Fruit fly (Drosophila melanogaster) whole organism, embryonic: ENCODE results near the gene Tyler.

Source experiments
- Aef1 ChIP-seq: fragments of 200-800 bp; sonication (Bioruptor generic); IDR thresholded peaks from 3 replicates; pipeline ENCODE4 v1.3.6; 2022; ENCODE audit warnings: missing biosample characterization, missing genetic modification characterization
- Asciz ChIP-seq: fragments of 200-800 bp; sonication (Bioruptor generic); optimal IDR thresholded peaks from 2 replicates; lab custom pipeline; 2017; ENCODE audit warnings: missing biosample characterization, mild to moderate bottlenecking, missing genetic modification characterization, missing genetic modification reagents
- Bteb2 ChIP-seq: fragments of 200-800 bp; sonication (Bioruptor generic); optimal IDR thresholded peaks from 2 replicates; lab custom pipeline; 2016; ENCODE audit warnings: missing biosample characterization, missing genetic modification characterization
- CG12391 ChIP-seq: fragments of 200-800 bp; sonication (Bioruptor generic); optimal IDR thresholded peaks from 3 replicates; lab custom pipeline; 2018; ENCODE audit warnings: missing biosample characterization, mild to moderate bottlenecking, missing genetic modification characterization, moderate library complexity
- CG16863 ChIP-seq: fragments of 200-800 bp; sonication (Bioruptor generic); optimal IDR thresholded peaks from 3 replicates; lab custom pipeline; 2016; ENCODE audit warnings: missing biosample characterization, missing genetic modification characterization
- CG17328 ChIP-seq: fragments of 200-800 bp; sonication (Bioruptor generic); IDR thresholded peaks from 2 replicates; pipeline ENCODE4 v1.3.6; 2022; ENCODE audit warnings: missing biosample characterization, missing genetic modification characterization
- CG17385 ChIP-seq: fragments of 200-800 bp; sonication (Bioruptor generic); optimal IDR thresholded peaks from 3 replicates; lab custom pipeline; 2018; ENCODE audit warnings: missing biosample characterization, mild to moderate bottlenecking, missing genetic modification characterization
- CG1792 ChIP-seq: fragments of 200-800 bp; sonication (Bioruptor generic); optimal IDR thresholded peaks from 2 replicates; lab custom pipeline; 2016; ENCODE audit warnings: missing biosample characterization, missing genetic modification characterization
- CG18011 ChIP-seq: fragments of 200-800 bp; sonication (Bioruptor generic); optimal IDR thresholded peaks from 2 replicates; lab custom pipeline; 2017; ENCODE audit warnings: missing biosample characterization, missing genetic modification characterization, mild to moderate bottlenecking, moderate library complexity, missing genotype
- CG2889 ChIP-seq: fragments of 200-800 bp; sonication (Bioruptor generic); IDR thresholded peaks from 3 replicates; pipeline ENCODE4 v1.3.6; 2022; ENCODE audit warnings: missing biosample characterization, missing genetic modification characterization
- CG31224 ChIP-seq: fragments of 200-800 bp; sonication (Bioruptor generic); IDR thresholded peaks from 2 replicates; pipeline ENCODE4 v1.3.6; 2022; ENCODE audit warnings: missing biosample characterization, missing genetic modification characterization
- CG3838 ChIP-seq: fragments of 200-800 bp; sonication (Bioruptor generic); optimal IDR thresholded peaks from 3 replicates; lab custom pipeline; 2016; ENCODE audit warnings: missing biosample characterization, missing genetic modification characterization
- CG3847 ChIP-seq: fragments of 200-800 bp; sonication (Bioruptor generic); IDR thresholded peaks from 2 replicates; pipeline ENCODE4 v1.3.6; 2022; ENCODE audit warnings: missing biosample characterization, missing genetic modification characterization
- CG4360 ChIP-seq: fragments of 200-800 bp; sonication (Bioruptor generic); IDR thresholded peaks from 2 replicates; pipeline ENCODE4 v1.3.6; 2022; ENCODE audit warnings: missing biosample characterization, missing genetic modification characterization
- CG4404 ChIP-seq: fragments of 200-800 bp; sonication (Bioruptor generic); IDR thresholded peaks from 2 replicates; pipeline ENCODE4 v1.3.6; 2022; ENCODE audit warnings: missing biosample characterization, missing genetic modification characterization
- CG4854 ChIP-seq: fragments of 200-800 bp; sonication (Bioruptor generic); optimal IDR thresholded peaks from 2 replicates; lab custom pipeline; 2016; ENCODE audit warnings: missing biosample characterization, missing genetic modification characterization, inconsistent platforms
- CG6854 ChIP-seq: fragments of 200-800 bp; sonication (Bioruptor generic); optimal IDR thresholded peaks from 3 replicates; lab custom pipeline; 2017; ENCODE audit warnings: missing biosample characterization, mild to moderate bottlenecking, missing genetic modification characterization
- CG7963 ChIP-seq: fragments of 200-800 bp; sonication (Bioruptor generic); IDR thresholded peaks from 3 replicates; pipeline ENCODE4 v1.3.6; 2022; ENCODE audit warnings: missing biosample characterization, missing genetic modification characterization; ENCODE audit not compliant: partially characterized antibody
- D19B ChIP-seq: fragments of 200-800 bp; sonication (Bioruptor generic); optimal IDR thresholded peaks from 2 replicates; lab custom pipeline; 2017; ENCODE audit warnings: missing biosample characterization, mild to moderate bottlenecking, missing genetic modification characterization
- Deaf1 ChIP-seq: fragments of 200-800 bp; optimal IDR thresholded peaks from 3 replicates; lab custom pipeline; 2019; ENCODE audit warnings: missing biosample characterization, mild to moderate bottlenecking, missing genetic modification characterization, moderate library complexity
- Dip2 ChIP-seq: fragments of 200-800 bp; sonication (Bioruptor generic); IDR thresholded peaks from 2 replicates; pipeline ENCODE4 v1.3.6; 2022; ENCODE audit warnings: missing biosample characterization, missing genetic modification characterization
- HmgZ ChIP-seq: fragments of 200-800 bp; sonication (Bioruptor generic); optimal IDR thresholded peaks from 2 replicates; lab custom pipeline; 2018; ENCODE audit warnings: missing biosample characterization, mild to moderate bottlenecking, missing genetic modification characterization
- Hr51 ChIP-seq, 2 experiments: fragments of 200-800 bp; sonication (Bioruptor generic); optimal IDR thresholded peaks; 2 replicates in 1 of 2; 3 replicates in 1 of 2; lab custom pipeline; 2016 to 2018; ENCODE audit warnings: missing biosample characterization in 2 of 2, missing genetic modification characterization in 2 of 2, mild to moderate bottlenecking in 1 of 2, moderate library complexity in 1 of 2
- MESR4 ChIP-seq: fragments of 200-800 bp; sonication (Bioruptor generic); optimal IDR thresholded peaks from 2 replicates; lab custom pipeline; 2018; ENCODE audit warnings: missing biosample characterization, mild to moderate bottlenecking, missing genetic modification characterization, moderate library complexity
- MTF-1 ChIP-seq: fragments of 200-800 bp; sonication (Bioruptor generic); optimal IDR thresholded peaks from 2 replicates; lab custom pipeline; 2018; ENCODE audit warnings: missing biosample characterization, mild to moderate bottlenecking, missing genetic modification characterization, borderline replicate concordance
- Med ChIP-seq: fragments of 200-800 bp; sonication (Bioruptor generic); peaks from one replicate; lab custom pipeline; 2016; ENCODE audit warnings: missing biosample characterization, missing genetic modification characterization, mild to moderate bottlenecking, inconsistent platforms, moderate library complexity
- Myb ChIP-seq: fragments of 200-800 bp; sonication (Bioruptor generic); optimal IDR thresholded peaks from 2 replicates; lab custom pipeline; 2016; ENCODE audit warnings: missing biosample characterization, missing genetic modification characterization
- NK7.1 ChIP-seq: fragments of 200-800 bp; sonication (Bioruptor generic); optimal IDR thresholded peaks from 3 replicates; lab custom pipeline; 2016; ENCODE audit warnings: missing biosample characterization, missing genetic modification characterization
- Nf-YB ChIP-seq: fragments of 200-800 bp; sonication (Bioruptor generic); optimal IDR thresholded peaks from 3 replicates; lab custom pipeline; 2019; ENCODE audit warnings: missing biosample characterization, mild to moderate bottlenecking, missing genetic modification characterization, moderate library complexity
- Sox100B ChIP-seq: fragments of 200-800 bp; sonication (Bioruptor generic); optimal IDR thresholded peaks from 3 replicates; lab custom pipeline; 2018; ENCODE audit warnings: missing biosample characterization, mild to moderate bottlenecking, missing genetic modification characterization
- Tbp ChIP-seq: fragments of >200 bp; optimal IDR thresholded peaks from 2 replicates; lab custom pipeline; 2018; ENCODE audit warnings: missing biosample characterization, missing genetic modification characterization
- Vsx1 ChIP-seq: fragments of 200-800 bp; sonication (Bioruptor generic); optimal IDR thresholded peaks from 2 replicates; lab custom pipeline; 2017; ENCODE audit warnings: missing biosample characterization, mild to moderate bottlenecking, missing genetic modification characterization, missing genetic modification reagents
- amos ChIP-seq: fragments of 200-800 bp; sonication (Bioruptor generic); IDR thresholded peaks from 2 replicates; pipeline ENCODE4 v1.3.6; 2022; ENCODE audit warnings: missing biosample characterization, missing genetic modification characterization; ENCODE audit not compliant: partially characterized antibody
- ash1 ChIP-seq: fragments of 200-800 bp; sonication (Bioruptor generic); optimal IDR thresholded peaks from 2 replicates; lab custom pipeline; 2018; ENCODE audit warnings: missing biosample characterization, mild to moderate bottlenecking, missing genetic modification characterization
- bowl ChIP-seq: fragments of 200-800 bp; sonication (Bioruptor generic); IDR thresholded peaks from 2 replicates; pipeline ENCODE4 v1.3.6; 2022; ENCODE audit warnings: missing biosample characterization, missing genetic modification characterization
- cg ChIP-seq: fragments of 200-800 bp; sonication (Bioruptor generic); optimal IDR thresholded peaks from 3 replicates; lab custom pipeline; 2019; ENCODE audit warnings: missing biosample characterization, mild to moderate bottlenecking, missing genetic modification characterization, moderate library complexity
- chinmo ChIP-seq: fragments of 200-800 bp; sonication (Bioruptor generic); IDR thresholded peaks from 4 replicates; pipeline ENCODE4 v1.3.6; 2022; ENCODE audit warnings: missing biosample characterization, missing genetic modification characterization; ENCODE audit not compliant: partially characterized antibody
- crol ChIP-seq: fragments of 200-800 bp; sonication (Bioruptor generic); IDR thresholded peaks from 2 replicates; pipeline ENCODE4 v1.3.6; 2022; ENCODE audit warnings: missing biosample characterization, missing genetic modification characterization
- da ChIP-seq: fragments of 200-800 bp; sonication (Bioruptor generic); optimal IDR thresholded peaks from 2 replicates; lab custom pipeline; 2016; ENCODE audit warnings: missing biosample characterization, missing genetic modification characterization
- dpn ChIP-seq, 2 experiments: fragments of 200-800 bp; sonication (Bioruptor generic); optimal IDR thresholded peaks; 3 replicates each; lab custom pipeline; 2016; ENCODE audit warnings: missing biosample characterization in 2 of 2, missing genetic modification characterization in 2 of 2
- gce ChIP-seq: fragments of 200-800 bp; sonication (Bioruptor generic); IDR thresholded peaks from 3 replicates; pipeline ENCODE4 v1.3.6; 2022; ENCODE audit warnings: missing biosample characterization, missing genetic modification characterization
- gsb ChIP-seq: fragments of 200-800 bp; sonication (Bioruptor generic); IDR thresholded peaks from 2 replicates; pipeline ENCODE4 v1.3.6; 2022; ENCODE audit warnings: missing biosample characterization, missing genetic modification characterization
- gt ChIP-seq: fragments of 200-800 bp; sonication (Bioruptor generic); IDR thresholded peaks from 2 replicates; pipeline ENCODE4 v1.3.6; 2022; ENCODE audit warnings: missing biosample characterization, missing genetic modification characterization
- jigr1 ChIP-seq: fragments of 200-800 bp; sonication (Bioruptor generic); IDR thresholded peaks from 3 replicates; pipeline ENCODE4 v1.3.6; 2022; ENCODE audit warnings: missing biosample characterization, missing genetic modification characterization
- jumu ChIP-seq: fragments of 200-800 bp; sonication (Bioruptor generic); optimal IDR thresholded peaks from 3 replicates; lab custom pipeline; 2016; ENCODE audit warnings: missing biosample characterization, missing genetic modification characterization
- klu ChIP-seq: fragments of 200-800 bp; sonication (Bioruptor generic); IDR thresholded peaks from 2 replicates; pipeline ENCODE4 v1.3.6; 2022; ENCODE audit warnings: missing biosample characterization, missing genetic modification characterization
- knrl ChIP-seq: fragments of 200-800 bp; sonication (Bioruptor generic); IDR thresholded peaks from 3 replicates; pipeline ENCODE4 v1.3.6; 2022; ENCODE audit warnings: missing biosample characterization, missing genetic modification characterization; ENCODE audit not compliant: partially characterized antibody
- mam ChIP-seq: fragments of 200-800 bp; sonication (Bioruptor generic); optimal IDR thresholded peaks from 3 replicates; lab custom pipeline; 2016; ENCODE audit warnings: missing biosample characterization, missing genetic modification characterization
- sima ChIP-seq: fragments of 200-800 bp; sonication (Bioruptor generic); optimal IDR thresholded peaks from 2 replicates; lab custom pipeline; 2016; ENCODE audit warnings: missing biosample characterization, missing genetic modification characterization
- sob ChIP-seq: fragments of 200-800 bp; sonication (Bioruptor generic); IDR thresholded peaks from 2 replicates; pipeline ENCODE4 v1.3.6; 2022; ENCODE audit warnings: missing biosample characterization, missing genetic modification characterization
- zfh2 ChIP-seq: fragments of 200-800 bp; sonication (Bioruptor generic); optimal IDR thresholded peaks from 2 replicates; lab custom pipeline; 2016; ENCODE audit warnings: missing biosample characterization, missing genetic modification characterization

The Tyler gene

dm6 chrX:19663196-19663858 lies 52.0 kb downstream of the Tyler start (continued):
- TF ChIP-seq CG18011 (GFP tag; lab: Kevin White, UChicago) (no peak), CG12391 (peak; percentile 66), Deaf1 (tag; lab: Kevin White, UChicago) (no peak), HmgZ (tag; lab: Kevin White, UChicago) (no peak), bowl (GFP tag; lab: Robert Waterston, UW) (no peak), D19B (peak; percentile 32), Asciz (no peak), chinmo (GFP tag; lab: Robert Waterston, UW) (no peak), CG2889 (GFP tag; lab: Robert Waterston, UW) (no peak), Myb (GFP tag; lab: Kevin White, UChicago) (no peak), CG4854 (GFP tag; lab: Kevin White, UChicago) (no peak), gce (GFP tag; lab: Robert Waterston, UW) (no peak), gsb (GFP tag; lab: Robert Waterston, UW) (no peak), amos (no peak), Sox100B (GFP tag; lab: Kevin White, UChicago) (no peak), zfh2 (peak; percentile 41), Tbp (GFP tag; lab: Kevin White, UChicago) (no peak), da (GFP tag; lab: Kevin White, UChicago) (no peak), Nf-YB (GFP tag; lab: Kevin White, UChicago) (no peak), jigr1 (no peak), CG17328 (GFP tag; lab: Robert Waterston, UW) (no peak), NK7.1 (GFP tag; lab: Kevin White, UChicago) (no peak), CG3847 (GFP tag; lab: Robert Waterston, UW) (no peak), Aef1 (GFP tag; lab: Robert Waterston, UW) (no peak), sob (no peak), CG6854 (GFP tag; lab: Kevin White, UChicago) (peak; percentile 58), Med (GFP tag; lab: Kevin White, UChicago) (peak; percentile 64), ash1 (GFP tag; lab: Kevin White, UChicago) (no peak), sima (GFP tag; lab: Kevin White, UChicago) (no peak), Vsx1 (GFP tag; lab: Kevin White, UChicago) (no peak), Dip2 (GFP tag; lab: Robert Waterston, UW) (no peak), gt (GFP tag; lab: Robert Waterston, UW) (no peak), Bteb2 (GFP tag; lab: Kevin White, UChicago) (peak; percentile 31), CG4404 (GFP tag; lab: Robert Waterston, UW) (0 out of 2 replicates have a peak, but pooled peaks have one; percentile 26), jumu (GFP tag; lab: Kevin White, UChicago) (no peak), Hr51 (GFP tag; optimal IDR thresholded peaks at IDR 0.05; lab: Kevin White, UChicago) (peak in 1 of 2 experiments; percentile 49), klu (GFP tag; lab: Robert Waterston, UW) (no peak), MTF-1 (GFP tag; lab: Kevin White, UChicago) (no peak), cg (peak; percentile 5), CG31224 (GFP tag; lab: Robert Waterston, UW) (no peak), knrl (GFP tag; lab: Robert Waterston, UW) (no peak), crol (no peak), CG16863 (GFP tag; lab: Kevin White, UChicago) (no peak), mam (no peak), dpn (GFP tag; optimal IDR thresholded peaks at IDR 0.05; lab: Kevin White, UChicago) (peak; percentile 14 to 38), CG7963 (GFP tag; lab: Robert Waterston, UW) (no peak), CG17385 (GFP tag; lab: Kevin White, UChicago) (peak; percentile 66), CG1792 (no peak), MESR4 (no peak), CG3838 (no peak), CG4360 (GFP tag; lab: Robert Waterston, UW) (no peak)
